Worm (Caenorhabditis elegans): ENCODE results near the gene Y17G7B.12.

DNA sequence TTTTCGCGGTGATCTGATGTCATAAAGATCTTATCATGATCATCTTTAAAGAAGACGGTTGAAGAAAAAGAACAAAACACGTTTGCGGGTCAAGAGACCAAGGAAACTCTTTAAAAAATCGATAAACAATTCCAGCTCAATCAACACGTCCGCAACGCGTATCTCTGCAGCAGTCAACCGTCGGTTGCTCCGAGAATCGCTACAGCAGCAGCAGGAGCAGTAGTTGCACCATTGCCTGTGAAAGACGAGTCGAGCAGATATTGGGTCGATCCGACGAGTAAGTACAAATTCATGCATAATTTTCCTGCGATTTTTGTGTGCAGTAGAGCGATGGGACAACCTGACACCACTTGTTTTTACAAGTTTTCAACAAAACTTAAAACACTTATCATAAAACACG lies 30.9 kb downstream of the Y17G7B.12 start:
- TF ChIP-seq lsy-2 (tag; optimal IDR thresholded peaks at IDR 0.05) = no peak
- TF ChIP-seq pha-4 (tag; optimal IDR thresholded peaks at IDR 0.05) = no peak
- no peak for TF ChIP-seq tbx-8 (GFP tag; optimal IDR thresholded peaks at IDR 0.05)
- no peak for TF ChIP-seq unc-120 (tag; optimal IDR thresholded peaks at IDR 0.05; ENCODE audit: poor library complexity, severe bottlenecking)
